Fruit fly (Drosophila melanogaster) whole organism: ENCODE data around the gene CG2991.

Experiments used
- CG8478 ChIP-seq: fragments of >200 bp; optimal IDR thresholded peaks from 2 replicates; lab custom pipeline; 2018; ENCODE audit warnings: inconsistent platforms
- Dll ChIP-seq: fragments of >200 bp; optimal IDR thresholded peaks from 2 replicates; lab custom pipeline; 2017
- EcR ChIP-seq, 2 experiments: fragments of >200 bp; optimal IDR thresholded peaks; 2 replicates each; lab custom pipeline; 2017; ENCODE audit warnings: missing biosample characterization in 2 of 2, missing genetic modification characterization in 2 of 2, missing genetic modification reagents in 2 of 2
- pan ChIP-seq: fragments of >200 bp; optimal IDR thresholded peaks from 2 replicates; lab custom pipeline; 2017
- psq ChIP-seq: fragments of >200 bp; optimal IDR thresholded peaks from 2 replicates; lab custom pipeline; 2017
- usp ChIP-seq: fragments of >200 bp; optimal IDR thresholded peaks from 2 replicates; lab custom pipeline; 2017; ENCODE audit warnings: missing biosample characterization, missing genetic modification characterization, mixed read lengths

The CG2991 gene

DNA sequence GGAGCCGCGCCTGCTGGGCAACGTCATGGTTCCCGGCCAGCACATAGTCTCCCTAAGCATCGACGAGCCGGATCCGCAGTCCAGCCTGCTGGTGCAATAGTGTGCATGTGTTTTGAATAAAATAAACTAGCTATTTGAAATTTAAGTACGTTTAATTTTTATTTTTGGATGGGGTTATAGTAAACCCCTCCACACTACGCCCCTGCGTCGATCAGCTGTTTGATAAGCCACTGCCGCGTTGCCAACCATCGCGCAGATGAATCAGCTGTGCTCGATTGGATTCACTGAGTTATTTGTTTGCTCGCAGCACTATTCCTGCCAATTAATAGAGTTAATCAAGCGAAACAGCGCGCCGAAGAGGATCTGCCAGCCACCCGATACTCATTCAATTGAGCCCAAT, 21.9 kb downstream of the CG2991 start, which contains the start of gene RabGGTb:
RabGGTb (plus strand) TSS at position 254 of the 400 bp plus-strand sequence.
- TF ChIP-seq Dll (no peak), psq (lab: Kevin White, UChicago) (no peak), usp (no peak), pan (no peak), CG8478 (lab: Kevin White, UChicago) (no peak), EcR (GFP tag; optimal IDR thresholded peaks at IDR 0.05; lab: Kevin White, UChicago) (no peak)

dm6 chr2L:2882968-2883702, 26.2 kb downstream of the CG2991 start:
- TF ChIP-seq psq (lab: Kevin White, UChicago) (no peak), CG8478 (lab: Kevin White, UChicago) (no peak), Dll (no peak), usp (no peak), EcR (GFP tag; optimal IDR thresholded peaks at IDR 0.05; lab: Kevin White, UChicago) (no peak)

- TF ChIP-seq EcR (GFP tag; optimal IDR thresholded peaks at IDR 0.05; lab: Kevin White, UChicago) (no peak), CG8478 (lab: Kevin White, UChicago) (no peak), usp (no peak), psq (lab: Kevin White, UChicago) (no peak), pan (no peak), Dll (no peak)
Observed at dm6 chr2L:2883703-2884294, 26.8 kb downstream of the CG2991 start.

DNA sequence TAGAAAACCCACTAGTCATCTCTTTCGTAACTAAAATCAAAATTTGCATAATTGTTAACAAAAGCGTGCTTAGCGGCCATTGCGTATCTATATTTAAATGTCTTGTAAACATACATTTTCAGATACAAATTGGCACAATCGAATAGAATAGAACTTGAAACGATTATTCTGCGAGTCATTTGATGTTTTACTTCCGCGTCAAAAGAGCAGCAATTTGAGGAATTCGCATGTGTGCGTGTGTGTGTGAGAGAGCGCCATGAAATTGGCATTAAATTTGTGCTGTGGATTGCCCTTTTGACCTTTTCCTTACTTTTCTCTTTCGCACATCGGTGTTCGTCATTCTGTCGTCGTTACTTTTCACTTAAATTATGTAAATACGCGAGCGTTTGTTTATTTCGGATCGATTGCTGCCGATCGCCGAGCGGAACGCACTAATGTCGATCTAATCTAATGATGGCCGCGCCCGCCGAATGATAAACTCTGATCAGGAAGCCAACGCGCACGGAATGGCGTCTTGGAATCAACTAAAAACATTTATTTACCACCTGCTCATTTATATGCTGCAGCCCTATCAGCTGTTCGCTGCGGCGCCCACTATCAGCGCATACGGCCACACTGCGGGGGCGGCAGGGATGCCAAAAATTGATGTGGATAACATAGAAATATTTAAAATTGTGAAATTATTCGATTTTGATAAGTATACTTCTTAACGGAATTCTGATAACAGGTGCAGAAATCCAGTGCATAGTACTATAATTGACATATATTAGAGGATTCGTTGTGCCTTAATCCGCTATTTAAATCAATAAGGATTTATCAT, 27.9 kb downstream of the CG2991 start:
- TF ChIP-seq psq (lab: Kevin White, UChicago) (no peak), CG8478 (lab: Kevin White, UChicago) (no peak), Dll (no peak), pan (no peak), usp (no peak), EcR (GFP tag; optimal IDR thresholded peaks at IDR 0.05; lab: Kevin White, UChicago) (no peak)

DNA sequence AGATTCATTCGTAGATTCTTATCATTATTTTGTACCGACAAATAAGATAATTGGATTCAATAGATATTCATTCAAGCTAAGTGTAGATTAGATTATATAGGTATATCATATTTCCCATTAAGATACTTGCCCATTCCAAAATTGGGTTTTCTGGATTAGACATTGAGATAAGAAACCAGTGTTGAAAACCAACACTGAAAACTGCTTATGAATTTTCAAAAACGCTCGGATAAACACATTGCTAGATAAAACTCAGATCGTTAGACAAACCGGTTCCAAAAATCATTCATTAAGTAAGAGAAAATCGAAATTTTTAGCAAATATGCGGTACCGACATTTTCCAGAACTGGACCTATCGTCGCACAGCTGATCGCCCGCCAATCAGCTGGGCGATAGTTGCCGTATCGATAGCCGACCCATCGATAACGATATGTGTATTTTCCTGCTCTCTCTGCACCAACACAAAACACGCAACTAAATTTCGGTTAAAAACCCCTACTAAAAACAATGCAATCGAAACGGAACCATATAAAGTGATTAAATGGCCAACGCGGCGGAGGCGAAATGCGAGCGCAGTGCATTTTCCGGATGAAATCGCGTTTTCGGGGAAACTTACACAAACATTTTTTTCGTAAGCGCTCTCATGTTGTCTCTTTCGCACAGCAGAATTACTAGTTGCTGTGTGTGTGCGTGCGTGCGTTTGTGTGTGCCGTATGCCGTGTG, 28.7 kb downstream of the CG2991 start, which contains the start of the genes NTPase and lilli:
NTPase (minus strand) TSS at position 348 of the 723 bp plus-strand sequence.
lilli (plus strand) TSS at position 427 of the 723 bp plus-strand sequence.
- no peak for TF ChIP-seq usp
- TF ChIP-seq Dll = no peak

DNA sequence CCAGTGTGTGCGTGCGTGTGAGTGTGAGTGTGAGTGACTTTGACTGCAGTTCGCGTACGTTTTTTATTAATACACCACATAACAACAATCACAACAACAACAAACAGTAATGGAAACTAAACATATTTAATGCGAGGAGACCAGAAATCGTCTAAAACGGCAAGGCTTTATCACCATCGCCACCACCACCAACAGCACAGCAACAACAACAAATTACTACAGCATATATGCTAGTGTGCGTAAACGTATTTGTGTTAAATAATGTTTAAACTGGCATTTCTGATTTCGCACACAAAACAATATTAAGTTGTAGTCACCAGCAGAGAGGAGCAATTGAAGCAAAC, 29.2 kb downstream of the CG2991 start:
- TF ChIP-seq CG8478 (lab: Kevin White, UChicago) = peak; percentile 67
- no peak for TF ChIP-seq EcR (GFP tag; optimal IDR thresholded peaks at IDR 0.05; lab: Kevin White, UChicago)
- TF ChIP-seq pan = no peak

DNA sequence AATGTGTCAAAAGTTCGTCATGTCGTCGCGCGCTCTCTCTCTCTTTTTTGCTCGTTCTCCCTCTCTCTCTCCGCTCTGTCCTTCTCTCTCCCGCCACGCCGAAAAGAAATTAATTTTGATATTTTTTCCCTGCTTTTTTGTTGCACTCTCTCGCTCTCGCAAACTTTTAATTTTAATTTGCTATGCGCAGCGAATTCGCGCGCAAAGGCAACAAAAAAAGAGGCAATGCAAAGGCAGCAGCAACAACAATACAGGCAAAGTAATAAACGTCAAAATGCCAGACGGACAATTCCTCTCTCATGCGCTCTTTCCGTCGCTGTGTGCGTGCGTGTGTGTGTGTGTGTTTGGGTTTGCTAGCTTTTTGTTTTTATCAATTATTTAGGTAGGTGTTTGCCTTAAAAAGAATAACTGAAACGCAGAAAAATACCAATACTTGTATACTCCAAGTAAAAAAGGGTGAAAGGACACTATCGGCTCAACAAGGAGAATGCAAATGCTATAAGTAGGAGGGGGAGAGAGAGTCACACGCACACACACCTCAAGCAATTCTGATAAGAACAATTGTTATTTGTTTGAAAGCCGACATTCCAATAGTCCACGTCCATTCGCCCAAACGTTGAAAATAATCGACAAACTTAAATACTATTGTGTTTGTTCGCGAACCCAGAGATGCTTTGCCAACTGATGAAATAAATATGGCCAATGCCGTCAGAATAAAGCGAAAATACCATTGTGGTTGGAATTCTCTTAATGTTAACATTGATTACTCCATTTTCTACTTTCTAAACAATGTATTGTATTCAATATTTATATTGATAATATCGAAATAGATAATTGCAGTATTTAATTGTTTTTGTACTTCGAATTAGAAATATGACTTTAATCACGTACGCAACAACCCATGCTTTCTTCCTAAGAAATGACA, 29.9 kb downstream of the CG2991 start:
- TF ChIP-seq Dll = peak; percentile 80
- TF ChIP-seq usp = no peak

DNA sequence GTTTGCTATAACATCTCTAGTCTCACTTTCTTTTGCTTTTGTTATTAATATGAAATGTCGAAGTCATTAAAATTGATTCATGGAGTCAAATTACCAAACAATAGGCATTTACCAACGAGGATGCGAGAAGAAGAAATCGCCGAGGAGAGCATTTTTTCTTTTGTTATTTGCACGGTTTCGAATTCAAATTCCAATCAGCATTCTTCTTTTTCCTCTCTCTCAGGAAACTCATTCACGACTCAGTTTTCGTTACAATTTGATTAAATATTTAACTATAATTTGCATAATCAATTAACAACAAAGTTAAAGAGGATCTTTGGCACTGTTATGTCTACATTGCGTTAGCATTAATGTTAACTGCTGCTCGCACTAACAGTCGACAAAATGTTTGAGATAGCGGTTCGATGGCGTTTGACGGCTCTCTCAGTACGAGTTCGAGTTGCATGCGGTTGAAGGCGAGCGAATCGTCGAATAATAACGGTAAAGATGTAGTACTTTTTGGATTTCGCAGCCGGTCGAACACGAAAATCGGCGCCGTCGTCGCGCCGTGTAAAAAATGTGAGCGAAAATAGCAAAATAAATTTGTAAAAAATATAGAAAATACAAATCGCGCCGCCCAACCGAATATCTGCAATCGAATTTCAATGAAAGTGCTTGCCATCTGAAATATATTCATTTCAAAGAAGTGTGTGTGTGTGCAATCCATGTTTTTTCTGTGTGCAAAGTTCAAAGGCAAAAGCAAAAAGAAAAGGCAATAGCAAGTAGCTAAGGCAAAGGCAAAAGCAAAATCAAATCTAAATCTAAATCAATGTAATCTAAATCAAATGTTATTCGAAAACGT, 31.0 kb downstream of the CG2991 start:
- TF ChIP-seq usp (no peak), psq (lab: Kevin White, UChicago) (no peak), pan (no peak), CG8478 (lab: Kevin White, UChicago) (no peak)

DNA sequence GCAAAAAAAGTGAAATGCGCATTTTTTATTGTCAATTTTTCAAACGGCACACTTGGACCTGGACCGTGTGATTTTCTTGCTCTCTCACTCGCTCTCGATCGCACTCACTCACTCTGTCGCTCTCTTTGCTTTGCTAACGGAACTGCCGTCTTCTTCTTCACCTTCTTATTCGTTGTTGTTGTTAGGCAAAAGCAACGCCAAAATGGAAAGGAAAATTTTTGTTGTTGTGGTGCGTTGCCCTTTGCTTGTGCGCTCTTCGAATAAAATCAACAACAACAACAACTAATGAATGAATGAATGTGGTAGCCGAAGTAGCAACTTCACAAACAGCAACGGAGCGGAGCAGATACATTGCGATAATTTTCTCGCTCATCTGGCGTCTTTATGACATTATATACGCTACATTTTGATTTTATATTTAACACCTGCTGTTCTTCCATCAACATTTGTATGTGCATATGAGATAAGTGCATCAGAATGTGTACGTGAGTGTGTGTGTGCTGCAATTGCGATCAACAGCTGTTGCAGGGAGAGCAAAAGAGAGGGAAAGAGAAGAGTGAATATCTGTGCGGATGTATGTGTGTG, 32.0 kb downstream of the CG2991 start:
- TF ChIP-seq psq (lab: Kevin White, UChicago) (no peak), EcR (GFP tag; optimal IDR thresholded peaks at IDR 0.05; lab: Kevin White, UChicago) (peak in 1 of 2 experiments; percentile 78), CG8478 (lab: Kevin White, UChicago) (no peak), usp (no peak), Dll (no peak)

dm6 chr2L:2891200-2891599, 34.2 kb downstream of the CG2991 start:
- TF ChIP-seq CG8478 (lab: Kevin White, UChicago) (no peak), pan (no peak), EcR (GFP tag; optimal IDR thresholded peaks at IDR 0.05; lab: Kevin White, UChicago) (no peak), Dll (no peak), psq (lab: Kevin White, UChicago) (no peak), usp (no peak)
